Fruit fly (Drosophila melanogaster) whole organism, embryonic: ENCODE results near the gene Rpp30.

Experiments used
- Awh ChIP-seq: fragments of 200-800 bp; sonication (Bioruptor generic); IDR thresholded peaks from 2 replicates; pipeline ENCODE4, ENCODE4 v1.3.6; 2022; ENCODE audit warnings: missing biosample characterization, missing genetic modification characterization
- BEAF-32 ChIP-seq: fragments of 200-800 bp; sonication (Bioruptor generic); optimal IDR thresholded peaks from 3 replicates; lab custom pipeline; 2017; ENCODE audit warnings: missing biosample characterization, missing genetic modification characterization, mild to moderate bottlenecking, moderate library complexity, missing genetic modification reagents
- CG10147 ChIP-seq: fragments of 200-800 bp; sonication (Bioruptor generic); optimal IDR thresholded peaks from 2 replicates; lab custom pipeline; 2019; ENCODE audit warnings: missing biosample characterization, mild to moderate bottlenecking, missing genetic modification characterization, moderate library complexity
- CG10462 ChIP-seq: fragments of 200-800 bp; sonication (Bioruptor generic); optimal IDR thresholded peaks from 2 replicates; lab custom pipeline; 2016; ENCODE audit warnings: missing biosample characterization, missing genetic modification characterization
- CG10565 ChIP-seq: fragments of 200-800 bp; sonication (Bioruptor generic); optimal IDR thresholded peaks from 3 replicates; lab custom pipeline; 2016; ENCODE audit warnings: missing biosample characterization, mild to moderate bottlenecking, missing genetic modification characterization
- CG11247 ChIP-seq: fragments of 200-800 bp; sonication (Bioruptor generic); IDR thresholded peaks from 2 replicates; pipeline ENCODE4 v1.3.6; 2022; ENCODE audit warnings: missing biosample characterization, missing genetic modification characterization
- CG11695 ChIP-seq: fragments of 200-800 bp; sonication (Bioruptor generic); IDR thresholded peaks from 3 replicates; pipeline ENCODE4 v1.3.6; 2022; ENCODE audit warnings: missing biosample characterization, missing genetic modification characterization
- CG12219 ChIP-seq: fragments of 200-800 bp; sonication (Bioruptor generic); optimal IDR thresholded peaks from 3 replicates; lab custom pipeline; 2018; ENCODE audit warnings: missing biosample characterization, mild to moderate bottlenecking, missing genetic modification characterization
- CG12744 ChIP-seq: fragments of 200-800 bp; sonication (Bioruptor generic); optimal IDR thresholded peaks from 2 replicates; lab custom pipeline; 2016; ENCODE audit warnings: missing biosample characterization, missing genetic modification characterization
- CG13894 ChIP-seq: fragments of 200-800 bp; sonication (Bioruptor generic); optimal IDR thresholded peaks from 3 replicates; lab custom pipeline; 2018; ENCODE audit warnings: missing biosample characterization, mild to moderate bottlenecking, missing genetic modification characterization, moderate library complexity
- CG14710 ChIP-seq: fragments of 200-800 bp; sonication (Bioruptor generic); optimal IDR thresholded peaks from 3 replicates; lab custom pipeline; 2019; ENCODE audit warnings: missing biosample characterization, mild to moderate bottlenecking, missing genetic modification characterization, moderate library complexity
- CG17829 ChIP-seq: fragments of 200-800 bp; optimal IDR thresholded peaks from 2 replicates; lab custom pipeline; 2019; ENCODE audit warnings: missing biosample characterization, mild to moderate bottlenecking, missing genetic modification characterization, moderate library complexity
- CG1792 ChIP-seq: fragments of 200-800 bp; sonication (Bioruptor generic); optimal IDR thresholded peaks from 2 replicates; lab custom pipeline; 2016; ENCODE audit warnings: missing biosample characterization, missing genetic modification characterization
- CG2120 ChIP-seq: fragments of 200-800 bp; sonication (Bioruptor generic); optimal IDR thresholded peaks from 3 replicates; lab custom pipeline; 2016; ENCODE audit warnings: missing biosample characterization, missing genetic modification characterization
- CG4617 ChIP-seq: fragments of 200-800 bp; sonication (Bioruptor generic); optimal IDR thresholded peaks from 3 replicates; lab custom pipeline; 2016; ENCODE audit warnings: missing biosample characterization, missing genetic modification characterization, borderline replicate concordance
- CG6272 ChIP-seq: fragments of 200-800 bp; sonication (Bioruptor generic); IDR thresholded peaks from 2 replicates; pipeline ENCODE4 v1.3.6; 2022; ENCODE audit warnings: missing biosample characterization, missing genetic modification characterization
- CG6683 ChIP-seq: fragments of 200-800 bp; sonication (Bioruptor generic); optimal IDR thresholded peaks from 2 replicates; lab custom pipeline; 2017; ENCODE audit warnings: missing biosample characterization, mild to moderate bottlenecking, missing genetic modification characterization, missing genetic modification reagents
- CG6854 ChIP-seq: fragments of 200-800 bp; sonication (Bioruptor generic); optimal IDR thresholded peaks from 3 replicates; lab custom pipeline; 2017; ENCODE audit warnings: missing biosample characterization, mild to moderate bottlenecking, missing genetic modification characterization
- CG7372 ChIP-seq: fragments of 200-800 bp; sonication (Bioruptor generic); IDR thresholded peaks from 2 replicates; pipeline ENCODE4 v1.3.6; 2022; ENCODE audit warnings: missing biosample characterization, missing genetic modification characterization
- CG7987 ChIP-seq: fragments of 200-800 bp; sonication (Bioruptor generic); optimal IDR thresholded peaks from 2 replicates; lab custom pipeline; 2018; ENCODE audit warnings: missing biosample characterization, mild to moderate bottlenecking, missing genetic modification characterization, moderate library complexity
- Dbx ChIP-seq: fragments of 200-800 bp; sonication (Bioruptor generic); IDR thresholded peaks from 3 replicates; pipeline ENCODE4 v1.3.6; 2022; ENCODE audit warnings: missing biosample characterization, missing genetic modification characterization
- Dfd ChIP-seq, 2 experiments: fragments of >200 bp; optimal IDR thresholded peaks; 2 replicates each; lab custom pipeline; 2017; ENCODE audit warnings: missing biosample characterization in 2 of 2, missing genetic modification characterization in 2 of 2
- E2f2 ChIP-seq: fragments of 200-800 bp; sonication (Bioruptor generic); IDR thresholded peaks from 2 replicates; pipeline ENCODE4 v1.3.6; 2022; ENCODE audit warnings: missing biosample characterization, missing genetic modification characterization
- HLH4C ChIP-seq: fragments of 200-800 bp; sonication (Bioruptor generic); IDR thresholded peaks from 3 replicates; pipeline ENCODE4 v1.3.6; 2022; ENCODE audit warnings: missing biosample characterization, missing genetic modification characterization; ENCODE audit not compliant: partially characterized antibody
- Hr39 ChIP-seq: fragments of >200 bp; optimal IDR thresholded peaks from 2 replicates; lab custom pipeline; 2017
- Lim3 ChIP-seq: fragments of 200-800 bp; sonication (Bioruptor generic); IDR thresholded peaks from 2 replicates; pipeline ENCODE4 v1.3.6; 2022; ENCODE audit warnings: missing biosample characterization, missing genetic modification characterization
- Ravus ChIP-seq: fragments of 200-800 bp; sonication (Bioruptor generic); IDR thresholded peaks from 2 replicates; pipeline ENCODE4 v1.3.6; 2022; ENCODE audit warnings: missing biosample characterization, missing genetic modification characterization
- Sin3A ChIP-seq: fragments of >200 bp; optimal IDR thresholded peaks from 2 replicates; lab custom pipeline; 2018
- amos ChIP-seq: fragments of 200-800 bp; sonication (Bioruptor generic); IDR thresholded peaks from 2 replicates; pipeline ENCODE4 v1.3.6; 2022; ENCODE audit warnings: missing biosample characterization, missing genetic modification characterization; ENCODE audit not compliant: partially characterized antibody
- bcd ChIP-seq: fragments of 200-800 bp; sonication (Bioruptor generic); optimal IDR thresholded peaks from 2 replicates; lab custom pipeline; 2017; ENCODE audit warnings: missing biosample characterization, mild to moderate bottlenecking, missing genetic modification characterization
- bowl ChIP-seq: fragments of 200-800 bp; sonication (Bioruptor generic); IDR thresholded peaks from 2 replicates; pipeline ENCODE4 v1.3.6; 2022; ENCODE audit warnings: missing biosample characterization, missing genetic modification characterization
- crol ChIP-seq: fragments of 200-800 bp; sonication (Bioruptor generic); IDR thresholded peaks from 2 replicates; pipeline ENCODE4 v1.3.6; 2022; ENCODE audit warnings: missing biosample characterization, missing genetic modification characterization
- dimm ChIP-seq: fragments of 200-800 bp; sonication (Bioruptor generic); IDR thresholded peaks from 2 replicates; pipeline ENCODE4 v1.3.6; 2022; ENCODE audit warnings: missing biosample characterization, missing genetic modification characterization
- emc ChIP-seq: fragments of 200-800 bp; sonication (Bioruptor generic); optimal IDR thresholded peaks from 2 replicates; lab custom pipeline; 2016; ENCODE audit warnings: missing biosample characterization, missing genetic modification characterization
- ken ChIP-seq: fragments of 200-800 bp; sonication (Bioruptor generic); IDR thresholded peaks from 3 replicates; pipeline ENCODE4 v1.3.6; 2022; ENCODE audit warnings: missing biosample characterization, missing genetic modification characterization
- nau ChIP-seq: fragments of 200-800 bp; sonication (Bioruptor generic); optimal IDR thresholded peaks from 3 replicates; lab custom pipeline; 2017; ENCODE audit warnings: missing biosample characterization, mild to moderate bottlenecking, missing genetic modification characterization, missing genetic modification reagents
- pho ChIP-seq: fragments of 200-800 bp; sonication (Bioruptor generic); optimal IDR thresholded peaks from 2 replicates; lab custom pipeline; 2016; ENCODE audit warnings: missing biosample characterization, missing genetic modification characterization
- pum ChIP-seq: fragments of 200-800 bp; sonication (Bioruptor generic); optimal IDR thresholded peaks from 2 replicates; lab custom pipeline; 2016; ENCODE audit warnings: missing biosample characterization, missing genetic modification characterization
- rib ChIP-seq: fragments of 200-800 bp; sonication (Bioruptor generic); IDR thresholded peaks from 2 replicates; pipeline ENCODE4 v1.3.6; 2022; ENCODE audit warnings: missing biosample characterization, missing genetic modification characterization
- slou ChIP-seq: fragments of 200-800 bp; sonication (Bioruptor generic); optimal IDR thresholded peaks from 3 replicates; lab custom pipeline; 2016; ENCODE audit warnings: missing biosample characterization, missing genetic modification characterization
- slp2 ChIP-seq: fragments of 200-800 bp; sonication (Bioruptor generic); optimal IDR thresholded peaks from 2 replicates; lab custom pipeline; 2016; ENCODE audit warnings: missing biosample characterization, missing genetic modification characterization
- ssp ChIP-seq: fragments of 200-800 bp; sonication (Bioruptor generic); IDR thresholded peaks from 2 replicates; pipeline ENCODE4 v1.3.6; 2022; ENCODE audit warnings: missing biosample characterization, missing genetic modification characterization
- sug ChIP-seq: fragments of 200-800 bp; optimal IDR thresholded peaks from 2 replicates; lab custom pipeline; 2019; ENCODE audit warnings: missing biosample characterization, mild to moderate bottlenecking, missing genetic modification characterization, moderate library complexity
- tin ChIP-seq: fragments of 200-800 bp; sonication (Bioruptor generic); optimal IDR thresholded peaks from 3 replicates; lab custom pipeline; 2016; ENCODE audit warnings: missing biosample characterization, missing genetic modification characterization
- tll ChIP-seq, 2 experiments: fragments of 200-800 bp in 1 of 2; fragments of >200 bp in 1 of 2; sonication (Bioruptor generic) in 1 of 2; optimal IDR thresholded peaks; 2 replicates each; lab custom pipeline; 2017 to 2019; ENCODE audit warnings: missing biosample characterization in 2 of 2, missing genetic modification characterization in 2 of 2, mild to moderate bottlenecking in 1 of 2, moderate library complexity in 1 of 2
- tna ChIP-seq: fragments of 200-800 bp; sonication (Bioruptor generic); IDR thresholded peaks from 2 replicates; pipeline ENCODE4 v1.3.6; 2022; ENCODE audit warnings: missing biosample characterization, missing genetic modification characterization; ENCODE audit not compliant: partially characterized antibody
- trh ChIP-seq: fragments of 200-800 bp; sonication (Bioruptor generic); optimal IDR thresholded peaks from 2 replicates; lab custom pipeline; 2016; ENCODE audit warnings: missing biosample characterization, missing genetic modification characterization
- zen ChIP-seq: fragments of 200-800 bp; sonication (Bioruptor generic); optimal IDR thresholded peaks from 3 replicates; lab custom pipeline; 2018; ENCODE audit warnings: missing biosample characterization, mild to moderate bottlenecking, missing genetic modification characterization, moderate library complexity
- zen2 ChIP-seq: fragments of 200-800 bp; sonication (Bioruptor generic); IDR thresholded peaks from 3 replicates; pipeline ENCODE4 v1.3.6; 2022; ENCODE audit warnings: missing biosample characterization, missing genetic modification characterization; ENCODE audit not compliant: partially characterized antibody

The Rpp30 gene

DNA sequence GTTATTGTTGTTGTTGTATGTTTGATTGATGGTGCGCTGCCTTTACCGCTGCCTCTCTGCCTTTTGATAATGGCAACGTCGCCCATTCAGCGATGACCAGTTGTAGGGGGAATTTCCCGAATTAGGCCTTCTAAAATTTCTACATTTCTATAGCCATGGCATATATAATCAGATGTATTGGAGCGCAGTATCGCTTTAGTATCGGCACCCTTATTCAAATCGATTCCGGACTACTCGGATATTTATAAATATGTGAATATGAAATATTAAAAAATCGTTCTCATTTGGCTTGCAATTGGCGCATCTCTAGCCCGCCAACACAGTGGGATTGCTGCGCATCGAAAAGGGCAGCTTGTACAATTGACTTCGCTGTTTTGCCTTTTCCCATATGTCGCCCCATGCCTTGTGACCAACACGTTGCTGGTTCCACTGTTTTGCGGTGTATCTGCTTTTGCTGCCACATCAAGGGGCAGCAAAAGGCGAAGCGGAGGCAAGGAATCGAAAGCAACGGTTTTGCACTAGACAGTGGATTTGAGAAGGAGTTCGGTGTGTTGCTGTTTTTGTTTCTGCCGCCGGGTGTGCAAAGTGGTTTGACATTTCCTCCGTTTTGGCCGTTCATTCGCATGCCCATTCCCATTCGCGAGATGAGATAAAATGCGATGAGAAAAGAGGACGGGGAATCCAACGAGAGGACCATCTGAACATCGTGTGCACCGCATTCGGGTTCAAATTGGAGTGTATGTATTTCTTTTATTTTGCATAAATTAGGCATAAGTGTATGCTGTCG lies 27.4 kb downstream of the Rpp30 start (continued):
- 0 out of 2 replicates have a peak, but pooled peaks have one; percentile 9 for TF ChIP-seq bowl (GFP tag; lab: Robert Waterston, UW)
- peak; percentile 82 for TF ChIP-seq CG13894 (tag; lab: Kevin White, UChicago)
- TF ChIP-seq Ravus (GFP tag; lab: Robert Waterston, UW), result no peak
- peak; percentile 22 for TF ChIP-seq CG10462 (GFP tag; lab: Kevin White, UChicago)
- TF ChIP-seq Lim3 (GFP tag; lab: Robert Waterston, UW), result no peak
- peak; percentile 47 for TF ChIP-seq CG12219 (GFP tag; lab: Kevin White, UChicago)
- TF ChIP-seq amos (GFP tag; lab: Robert Waterston, UW), result no peak
- no peak for TF ChIP-seq trh
- peak; percentile 33 for TF ChIP-seq pho (GFP tag; lab: Kevin White, UChicago)
- TF ChIP-seq Hr39 (lab: Kevin White, UChicago), result no peak
- TF ChIP-seq nau (GFP tag; lab: Kevin White, UChicago), result no peak
- TF ChIP-seq CG6272 (GFP tag; lab: Robert Waterston, UW), result peak; percentile 37; the same call in 1 of the 2 replicates
- 0 out of 2 replicates have a peak, but pooled peaks have one; percentile 18 for TF ChIP-seq rib
- TF ChIP-seq slou (GFP tag; lab: Kevin White, UChicago), result no peak
- peak; percentile 52; the same call in 1 of the 3 replicates for TF ChIP-seq Dbx (GFP tag; lab: Robert Waterston, UW)
- peak; percentile 45; the same call in 1 of the 2 replicates for TF ChIP-seq Awh
- 0 out of 3 replicates have a peak, but pooled peaks have one; percentile 46 for TF ChIP-seq CG11695 (GFP tag; lab: Robert Waterston, UW)
- peak; percentile 42 for TF ChIP-seq CG6683
- TF ChIP-seq HLH4C (GFP tag; lab: Robert Waterston, UW), result peak; percentile 13; the same call in 1 of the 3 replicates
- no peak for TF ChIP-seq CG4617 (GFP tag; lab: Kevin White, UChicago)
- TF ChIP-seq dimm, result no peak
- TF ChIP-seq CG2120 (GFP tag; lab: Kevin White, UChicago), result peak; percentile 80
- peak; percentile 43 for TF ChIP-seq CG14710
- no peak for TF ChIP-seq tll (GFP tag; optimal IDR thresholded peaks at IDR 0.05; lab: Kevin White, UChicago)
- TF ChIP-seq CG17829 (tag; lab: Kevin White, UChicago), result peak; percentile 23
- no peak; the same call in none of the 2 replicates for TF ChIP-seq crol (GFP tag; lab: Robert Waterston, UW)
- TF ChIP-seq BEAF-32 (GFP tag; lab: Kevin White, UChicago), result peak; percentile 25
- 0 out of 2 replicates have a peak, but pooled peaks have one; percentile 19 for TF ChIP-seq CG7372 (GFP tag; lab: Robert Waterston, UW)
- peak; percentile 66 for TF ChIP-seq bcd (GFP tag; lab: Kevin White, UChicago)
- TF ChIP-seq ken, result peak; percentile 58; the same call in 1 of the 3 replicates
- TF ChIP-seq pum, result peak; percentile 48
- peak; percentile 37 for TF ChIP-seq CG6854 (GFP tag; lab: Kevin White, UChicago)
- no peak for TF ChIP-seq Sin3A (lab: Kevin White, UChicago)
- peak; percentile 8 for TF ChIP-seq slp2 (GFP tag; lab: Kevin White, UChicago)
- TF ChIP-seq tna (GFP tag; lab: Robert Waterston, UW), result no peak
- peak; percentile 37 for TF ChIP-seq CG1792
- TF ChIP-seq ssp (GFP tag; lab: Robert Waterston, UW), result peak; percentile 32; the same call in 1 of the 2 replicates
- TF ChIP-seq sug (tag; lab: Kevin White, UChicago), result peak; percentile 52
- TF ChIP-seq zen2 (GFP tag; lab: Robert Waterston, UW), result no peak
- TF ChIP-seq CG7987 (GFP tag; lab: Kevin White, UChicago), result no peak
- TF ChIP-seq tin (GFP tag; lab: Kevin White, UChicago), result peak; percentile 53
- no peak for TF ChIP-seq Dfd (GFP tag; optimal IDR thresholded peaks at IDR 0.05; lab: Kevin White, UChicago)
- TF ChIP-seq CG10565 (GFP tag; lab: Kevin White, UChicago), result no peak
- no peak; the same call in 1 of the 2 replicates for TF ChIP-seq E2f2
- no peak for TF ChIP-seq CG12744 (GFP tag; lab: Kevin White, UChicago)
- no peak for TF ChIP-seq emc (GFP tag; lab: Kevin White, UChicago)
- TF ChIP-seq CG11247 (GFP tag; lab: Robert Waterston, UW), result peak; percentile 37; the same call in 1 of the 2 replicates
- TF ChIP-seq CG10147 (GFP tag; lab: Kevin White, UChicago), result no peak
- TF ChIP-seq zen (tag; lab: Kevin White, UChicago), result no peak
